Fruit fly (Drosophila melanogaster): Measurements from ENCODE around the gene Sgt1.

Sgt1 gene

DNA sequence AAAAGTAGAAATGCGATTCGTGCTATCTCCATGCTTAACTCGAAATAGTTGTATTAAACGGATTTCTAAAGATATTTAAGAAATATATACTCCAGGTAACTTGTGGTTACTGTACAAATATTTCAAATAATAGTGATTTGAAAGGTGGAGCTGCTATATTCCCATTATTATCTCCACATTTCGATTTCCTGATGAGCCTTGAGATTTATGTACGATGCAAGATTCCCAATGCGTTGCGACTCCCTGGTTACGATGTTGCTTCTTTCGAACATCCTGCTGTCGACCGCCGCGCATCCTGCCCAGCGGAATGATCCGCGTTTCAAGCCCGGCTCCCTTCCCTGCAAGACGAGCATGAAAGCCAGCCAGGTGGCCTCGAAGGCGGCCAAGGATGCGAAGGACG lies 7.0 kb upstream of the Sgt1 start, which contains the start of the genes CG11694 and CG11698:
CG11694 (minus strand) TSS at position 101 of the 400 bp plus-strand sequence.
CG11698 (plus strand) TSS at position 152 of the 400 bp plus-strand sequence.
- TF ChIP-seq CG6854 (GFP tag; optimal IDR thresholded peaks at IDR 0.05) (no peak), CG3032 (tag; optimal IDR thresholded peaks at IDR 0.05) (no peak), spab (GFP tag; optimal IDR thresholded peaks at IDR 0.05) (no peak), CG11294 (GFP tag; IDR thresholded peaks at IDR 0.05) (no peak), OdsH (GFP tag; optimal IDR thresholded peaks at IDR 0.05) (no peak), ss (GFP tag; optimal IDR thresholded peaks at IDR 0.05) (no peak), achi (GFP tag; optimal IDR thresholded peaks at IDR 0.05) (no peak), Hr39 (GFP tag; optimal IDR thresholded peaks at IDR 0.05) (no peak), dac (GFP tag; optimal IDR thresholded peaks at IDR 0.05) (no peak), CG8632 (GFP tag; optimal IDR thresholded peaks at IDR 0.05) (no peak), CG9139 (GFP tag; optimal IDR thresholded peaks at IDR 0.05) (no peak), net (GFP tag; optimal IDR thresholded peaks at IDR 0.05) (no peak), eg (GFP tag; IDR thresholded peaks at IDR 0.05) (no peak), CG6276 (GFP tag; optimal IDR thresholded peaks at IDR 0.05) (no peak), CG4318 (GFP tag; optimal IDR thresholded peaks at IDR 0.05) (no peak), CG6163 (GFP tag; IDR thresholded peaks at IDR 0.05) (no peak), Met (GFP tag; optimal IDR thresholded peaks at IDR 0.05) (no peak)

DNA sequence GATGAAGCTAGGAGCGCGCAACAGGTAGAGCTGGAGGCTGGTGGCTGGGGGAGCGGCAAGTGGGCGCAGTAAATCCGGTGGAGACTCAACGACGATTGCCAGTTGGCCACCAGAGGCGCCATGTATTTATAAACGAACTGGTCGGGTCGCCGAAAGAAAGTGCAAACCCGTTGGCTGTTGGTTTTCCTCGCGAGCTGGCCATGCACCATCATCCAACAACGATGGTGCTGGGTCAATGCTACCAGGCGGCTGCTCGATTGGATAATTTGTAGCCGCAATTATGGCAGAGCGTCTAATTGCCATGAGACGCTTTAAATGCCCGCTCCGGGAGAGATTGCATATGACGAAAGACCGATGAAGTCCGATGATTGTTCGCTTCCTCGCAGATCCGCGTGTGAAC lies 5.6 kb upstream of the Sgt1 start, which contains the start of gene CG11693:
CG11693 (minus strand) TSS at position 101 of the 400 bp plus-strand sequence.
- no peak for TF ChIP-seq CG6276 (GFP tag; optimal IDR thresholded peaks at IDR 0.05)
- no peak for TF ChIP-seq spab (GFP tag; optimal IDR thresholded peaks at IDR 0.05)
- TF ChIP-seq esn (GFP tag; optimal IDR thresholded peaks at IDR 0.05), result no peak
- TF ChIP-seq Hr38 (GFP tag; optimal IDR thresholded peaks at IDR 0.05), result no peak
- TF ChIP-seq net (GFP tag; optimal IDR thresholded peaks at IDR 0.05), result no peak
- no peak for TF ChIP-seq achi (GFP tag; optimal IDR thresholded peaks at IDR 0.05)
- TF ChIP-seq CG6163 (GFP tag; IDR thresholded peaks at IDR 0.05), result no peak
- no peak for TF ChIP-seq Sox15 (GFP tag; optimal IDR thresholded peaks at IDR 0.05)
- no peak for TF ChIP-seq Sox102F (GFP tag; optimal IDR thresholded peaks at IDR 0.05)

DNA sequence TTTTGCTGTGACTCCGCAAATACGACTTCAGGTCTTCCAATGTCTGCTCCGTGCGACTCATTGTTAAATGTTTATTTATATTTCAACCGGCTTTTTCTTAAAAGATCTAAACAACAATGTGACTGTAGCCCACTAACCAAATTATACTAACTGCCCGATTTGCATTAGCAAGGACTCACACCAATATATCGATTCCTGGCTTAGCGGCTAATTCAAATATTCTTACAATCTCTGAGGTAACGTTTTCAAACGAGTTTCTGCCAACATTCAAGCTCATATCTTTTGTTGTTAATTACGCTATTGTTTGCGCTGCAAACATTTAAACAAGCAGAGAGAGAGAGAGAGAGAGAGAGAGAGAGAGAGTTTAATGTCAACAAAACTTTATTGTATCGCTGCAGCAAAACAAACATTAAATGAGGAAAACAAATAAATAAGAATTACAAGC lies 3.5 kb upstream of the Sgt1 start, which contains the start of gene tex:
tex (minus strand) TSS at position 131 of the 445 bp plus-strand sequence.
- peak; percentile 34 for TF ChIP-seq Eip78C (GFP tag)
- peak; percentile 72 for TF ChIP-seq fkh (GFP tag; optimal IDR thresholded peaks at IDR 0.05)
- no peak for TF ChIP-seq spab (GFP tag; optimal IDR thresholded peaks at IDR 0.05)

DNA sequence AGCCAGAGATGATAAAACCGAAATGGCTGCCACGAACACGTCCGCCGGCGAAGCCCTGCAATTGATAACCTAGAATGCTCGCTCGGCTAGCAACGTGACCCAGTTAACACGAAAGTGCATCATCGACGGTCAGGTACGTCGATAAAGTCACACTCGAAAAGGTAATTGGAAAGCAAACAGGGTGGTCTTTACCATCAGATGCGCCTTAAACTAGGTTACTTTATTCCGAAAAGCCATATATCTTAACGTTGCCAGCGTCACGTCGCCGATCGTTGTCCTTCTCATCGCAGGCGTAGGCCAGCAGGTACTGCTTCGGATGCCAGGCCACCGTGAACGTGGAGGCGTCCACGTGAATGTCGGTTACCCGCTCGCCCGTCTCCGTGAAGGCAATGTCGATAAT lies 2.2 kb upstream of the Sgt1 start:
- TF ChIP-seq Hr38 (GFP tag; optimal IDR thresholded peaks at IDR 0.05) (no peak), CG10669 (GFP tag; optimal IDR thresholded peaks at IDR 0.05) (no peak), Ets21C (GFP tag; optimal IDR thresholded peaks at IDR 0.05) (no peak), Hr39 (GFP tag; optimal IDR thresholded peaks at IDR 0.05) (no peak), fd59A (GFP tag; optimal IDR thresholded peaks at IDR 0.05) (no peak), CG7368 (GFP tag; optimal IDR thresholded peaks at IDR 0.05) (no peak), CG15336 (GFP tag; IDR thresholded peaks at IDR 0.05) (no peak), net (GFP tag; optimal IDR thresholded peaks at IDR 0.05) (no peak), Eip93F (GFP tag; optimal IDR thresholded peaks at IDR 0.05) (no peak), CG34406 (GFP tag; optimal IDR thresholded peaks at IDR 0.05) (no peak)

DNA sequence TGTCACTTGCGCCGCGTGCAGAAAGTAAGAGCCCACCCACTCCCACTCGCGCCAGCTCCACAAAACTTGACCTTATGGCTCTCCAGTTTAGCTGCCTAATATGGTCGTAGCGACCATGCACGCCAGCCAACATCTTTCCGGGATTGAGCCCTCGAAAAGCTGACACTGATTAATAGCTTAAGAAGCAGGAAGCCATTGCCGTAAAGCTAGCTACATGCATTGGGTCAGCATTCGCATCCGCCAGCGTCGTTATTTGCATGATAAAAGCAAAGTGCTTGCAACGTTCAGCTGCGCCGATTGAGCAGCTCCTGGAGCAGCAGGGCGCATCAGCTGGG lies 1.8 kb upstream of the Sgt1 start:
- no peak for TF ChIP-seq Eip93F (GFP tag; optimal IDR thresholded peaks at IDR 0.05)
- no peak for TF ChIP-seq spab (GFP tag; optimal IDR thresholded peaks at IDR 0.05)
- TF ChIP-seq CG6276 (GFP tag; optimal IDR thresholded peaks at IDR 0.05), result no peak
- TF ChIP-seq Hr39 (GFP tag; optimal IDR thresholded peaks at IDR 0.05), result no peak
- TF ChIP-seq CG6163 (GFP tag; IDR thresholded peaks at IDR 0.05), result no peak
- no peak for TF ChIP-seq Ets21C (GFP tag; optimal IDR thresholded peaks at IDR 0.05)
- no peak for TF ChIP-seq CG6854 (GFP tag; optimal IDR thresholded peaks at IDR 0.05)
- no peak for TF ChIP-seq esn (GFP tag; optimal IDR thresholded peaks at IDR 0.05)
- no peak for TF ChIP-seq CG6792 (GFP tag; optimal IDR thresholded peaks at IDR 0.05)
- no peak for TF ChIP-seq net (GFP tag; optimal IDR thresholded peaks at IDR 0.05)
- TF ChIP-seq CG9139 (GFP tag; optimal IDR thresholded peaks at IDR 0.05), result no peak
- no peak for TF ChIP-seq Smox (GFP tag; optimal IDR thresholded peaks at IDR 0.05)
- no peak for TF ChIP-seq fkh (GFP tag; optimal IDR thresholded peaks at IDR 0.05)
- TF ChIP-seq CG8119 (GFP tag; IDR thresholded peaks at IDR 0.05), result no peak
- TF ChIP-seq CG8632 (GFP tag; optimal IDR thresholded peaks at IDR 0.05), result no peak
- TF ChIP-seq pdm3 (GFP tag; optimal IDR thresholded peaks at IDR 0.05), result no peak
- no peak for TF ChIP-seq fd59A (GFP tag; optimal IDR thresholded peaks at IDR 0.05)
- TF ChIP-seq CG1621 (tag; optimal IDR thresholded peaks at IDR 0.05), result no peak
- TF ChIP-seq Ets96B (tag; optimal IDR thresholded peaks at IDR 0.05), result no peak
